Worm (Caenorhabditis elegans) whole organism, early embryonic: ENCODE results near the gene ppat-1.

ENCODE experiments used
- B0310.2 ChIP-seq: sonication (generic microtip); optimal IDR thresholded peaks from 2 replicates; lab custom pipeline; 2016; ENCODE audit warnings: mild to moderate bottlenecking, missing genetic modification characterization, missing compliant biosample characterization
- F13C5.2 ChIP-seq: sonication (generic microtip); optimal IDR thresholded peaks from 2 replicates; lab custom pipeline; 2017; ENCODE audit warnings: mild to moderate bottlenecking, missing genetic modification characterization, inconsistent platforms, missing compliant biosample characterization
- aly-1 ChIP-seq: sonication (generic microtip); optimal IDR thresholded peaks from 2 replicates; lab custom pipeline; 2016; ENCODE audit warnings: missing genetic modification characterization, missing compliant biosample characterization
- ama-1 ChIP-seq: fragments of 150-350 bp; optimal IDR thresholded peaks from 2 replicates; lab custom pipeline; 2014
- ceh-13 ChIP-seq: fragments of 200-800 bp; sonication (Bioruptor generic); optimal IDR thresholded peaks from 2 replicates; lab custom pipeline; 2018; ENCODE audit warnings: mild to moderate bottlenecking, missing genetic modification characterization, missing compliant biosample characterization
- ceh-36 ChIP-seq: sonication (generic microtip); optimal IDR thresholded peaks from 2 replicates; lab custom pipeline; 2016; ENCODE audit warnings: missing genetic modification characterization, inconsistent platforms, missing compliant biosample characterization
- ets-7 ChIP-seq: sonication (generic microtip); optimal IDR thresholded peaks from 2 replicates; lab custom pipeline; 2016; ENCODE audit warnings: missing genotype, missing genetic modification characterization, missing compliant biosample characterization
- flt-1 ChIP-seq: fragments of 200-800 bp; sonication (Bioruptor generic); IDR thresholded peaks from 2 replicates; pipeline ENCODE4 v1.3.6; 2022; ENCODE audit warnings: missing genetic modification characterization, missing compliant biosample characterization
- hmbx-1 ChIP-seq: sonication (generic microtip); optimal IDR thresholded peaks from 2 replicates; lab custom pipeline; 2016; ENCODE audit warnings: mild to moderate bottlenecking, missing genetic modification characterization, missing compliant biosample characterization
- hmg-4 ChIP-seq: fragments of 200-800 bp; sonication (Bioruptor generic); optimal IDR thresholded peaks from 2 replicates; lab custom pipeline; 2018; ENCODE audit warnings: mild to moderate bottlenecking, missing genetic modification characterization, missing compliant biosample characterization
- hnd-1 ChIP-seq: sonication (generic microtip); optimal IDR thresholded peaks from 2 replicates; lab custom pipeline; 2016; ENCODE audit warnings: missing genetic modification characterization, missing compliant biosample characterization
- pes-1 ChIP-seq: fragments of 200-800 bp; sonication (Bioruptor generic); IDR thresholded peaks from 2 replicates; pipeline ENCODE4 v1.3.6; 2022; ENCODE audit warnings: missing genetic modification reagents, missing genetic modification characterization, missing compliant biosample characterization
- scrt-1 ChIP-seq: fragments of 200-800 bp; sonication (Bioruptor generic); IDR thresholded peaks from 2 replicates; pipeline ENCODE4 v1.3.6; 2022; ENCODE audit warnings: missing genetic modification characterization, missing compliant biosample characterization
- sea-1 ChIP-seq: fragments of 200-800 bp; sonication (Bioruptor generic); conservative IDR thresholded peaks from 2 replicates; pipeline ENCODE4 v1.3.6; 2022; ENCODE audit warnings: missing genetic modification characterization, missing compliant biosample characterization
- tbx-11 ChIP-seq: fragments of 200-800 bp; sonication (Bioruptor generic); IDR thresholded peaks from 2 replicates; pipeline ENCODE4 v1.3.6; 2022; ENCODE audit warnings: missing genetic modification characterization, missing compliant biosample characterization
- tbx-37 ChIP-seq: fragments of 200-800 bp; sonication (Bioruptor generic); conservative IDR thresholded peaks from 2 replicates; pipeline ENCODE4 v1.3.6; 2022; ENCODE audit warnings: missing genetic modification reagents, missing genetic modification characterization, missing compliant biosample characterization
- tra-4 ChIP-seq: sonication (generic microtip); optimal IDR thresholded peaks from 2 replicates; lab custom pipeline; 2017; ENCODE audit warnings: missing genetic modification characterization, missing compliant biosample characterization

ppat-1 gene

ce11 chrIII:4734056-4734455 is 45.0 kb downstream of the ppat-1 start, which contains the start of gene F17C8.9:
Gene F17C8.9, plus strand, starts transcription at chrIII:4734356.
- TF ChIP-seq aly-1 (tag; lab: Kevin White, UChicago) (no peak), sea-1 (GFP tag; lab: Robert Waterston, UW) (no peak), ama-1 (no peak), tbx-11 (GFP tag; lab: Robert Waterston, UW) (no peak), ceh-13 (GFP tag; lab: Kevin White, UChicago) (no peak), pes-1 (no peak), hnd-1 (no peak), scrt-1 (GFP tag; lab: Robert Waterston, UW) (no peak), ets-7 (no peak), flt-1 (GFP tag; lab: Robert Waterston, UW) (no peak)

- TF ChIP-seq pes-1 (no peak), scrt-1 (GFP tag; lab: Robert Waterston, UW) (no peak), tbx-11 (GFP tag; lab: Robert Waterston, UW) (no peak), ets-7 (no peak), ama-1 (no peak), flt-1 (GFP tag; lab: Robert Waterston, UW) (no peak), tbx-37 (GFP tag; lab: Robert Waterston, UW) (no peak), tra-4 (tag; lab: Kevin White, UChicago) (no peak), hmg-4 (GFP tag; lab: Kevin White, UChicago) (no peak), F13C5.2 (no peak), B0310.2 (no peak), ceh-13 (GFP tag; lab: Kevin White, UChicago) (no peak), aly-1 (tag; lab: Kevin White, UChicago) (no peak), hnd-1 (no peak), hmbx-1 (no peak), sea-1 (GFP tag; lab: Robert Waterston, UW) (no peak)
Observed at ce11 chrIII:4735443-4735842, 46.4 kb downstream of the ppat-1 start, which contains the start of gene F17C8.7. Gene F17C8.7, plus strand, starts transcription at chrIII:4735743.

ce11 chrIII:4739975-4740374 is 50.9 kb downstream of the ppat-1 start, which contains the start of gene ras-2:
Gene ras-2, minus strand, starts transcription at chrIII:4740075.
- TF ChIP-seq ceh-13 (GFP tag; lab: Kevin White, UChicago) (no peak), pes-1 (no peak), ets-7 (no peak), hnd-1 (no peak), aly-1 (tag; lab: Kevin White, UChicago) (no peak), sea-1 (GFP tag; lab: Robert Waterston, UW) (no peak), flt-1 (GFP tag; lab: Robert Waterston, UW) (no peak), tbx-11 (GFP tag; lab: Robert Waterston, UW) (no peak), hmg-4 (GFP tag; lab: Kevin White, UChicago) (no peak), hmbx-1 (no peak), tra-4 (tag; lab: Kevin White, UChicago) (no peak)

ce11 chrIII:4740820-4741219 is 51.7 kb downstream of the ppat-1 start:
- TF ChIP-seq scrt-1 (GFP tag; lab: Robert Waterston, UW) = no peak
- TF ChIP-seq pes-1 = no peak
- no peak for TF ChIP-seq hnd-1
- no peak for TF ChIP-seq sea-1 (GFP tag; lab: Robert Waterston, UW)
- no peak for TF ChIP-seq tbx-37 (GFP tag; lab: Robert Waterston, UW)
- no peak for TF ChIP-seq B0310.2
- TF ChIP-seq aly-1 (tag; lab: Kevin White, UChicago) = no peak
- no peak for TF ChIP-seq hmg-4 (GFP tag; lab: Kevin White, UChicago)
- no peak for TF ChIP-seq ceh-36 (tag; lab: Kevin White, UChicago)
- no peak for TF ChIP-seq flt-1 (GFP tag; lab: Robert Waterston, UW)
